Fruit fly (Drosophila melanogaster) whole organism, wandering third instar larva: ENCODE data around the gene Blos2.

Experiments used
- Abd-B ChIP-seq: fragments of >200 bp; optimal IDR thresholded peaks from 2 replicates; lab custom pipeline; 2017; ENCODE audit warnings: missing biosample characterization, missing genetic modification characterization
- CG32264 ChIP-seq: fragments of 200-800 bp; sonication (Bioruptor generic); optimal IDR thresholded peaks from 2 replicates; lab custom pipeline; 2016; ENCODE audit warnings: missing biosample characterization, missing genetic modification characterization
- CG9705 ChIP-seq: fragments of 200-800 bp; sonication (Bioruptor generic); optimal IDR thresholded peaks from 2 replicates; lab custom pipeline; 2018; ENCODE audit warnings: missing biosample characterization, mild to moderate bottlenecking, missing genetic modification characterization
- CrebA ChIP-seq: fragments of 200-800 bp; sonication (Bioruptor generic); optimal IDR thresholded peaks from 2 replicates; lab custom pipeline; 2016; ENCODE audit warnings: missing biosample characterization, mild to moderate bottlenecking, missing genetic modification characterization, borderline replicate concordance
- Dfd ChIP-seq: fragments of >200 bp; optimal IDR thresholded peaks from 2 replicates; lab custom pipeline; 2017; ENCODE audit warnings: missing biosample characterization, missing genetic modification characterization
- Dif ChIP-seq: fragments of 200-275, 200-300 bp; sonication (Bioruptor generic); optimal IDR thresholded peaks from 2 replicates; lab custom pipeline; 2018; ENCODE audit warnings: missing biosample characterization, missing genetic modification characterization; ENCODE audit not compliant: partially characterized antibody
- GATAd ChIP-seq: sonication (Bioruptor generic); optimal IDR thresholded peaks from 2 replicates; lab custom pipeline; 2016; ENCODE audit warnings: missing biosample characterization, missing genetic modification characterization
- HLH106 ChIP-seq: fragments of 200-800 bp; optimal IDR thresholded peaks from 3 replicates; lab custom pipeline; 2019; ENCODE audit warnings: missing biosample characterization, mild to moderate bottlenecking, missing genetic modification characterization, moderate library complexity
- Hnf4 ChIP-seq: fragments of 200-800 bp; sonication (Bioruptor generic); optimal IDR thresholded peaks from 2 replicates; lab custom pipeline; 2016; ENCODE audit warnings: missing biosample characterization, mild to moderate bottlenecking, missing genetic modification characterization
- Hr78 ChIP-seq: fragments of >200 bp; optimal IDR thresholded peaks from 2 replicates; lab custom pipeline; 2017; ENCODE audit warnings: missing biosample characterization, missing genetic modification characterization
- Hr83 ChIP-seq: fragments of 200-300 bp; sonication (Bioruptor generic); optimal IDR thresholded peaks from 2 replicates; lab custom pipeline; 2016; ENCODE audit warnings: missing biosample characterization, mild to moderate bottlenecking, missing genetic modification characterization, moderate library complexity; ENCODE audit not compliant: poor library complexity, severe bottlenecking
- Jra ChIP-seq: sonication (Bioruptor generic); optimal IDR thresholded peaks from 2 replicates; lab custom pipeline; 2016; ENCODE audit warnings: missing biosample characterization, missing genetic modification characterization
- Mio ChIP-seq: sonication (Bioruptor generic); optimal IDR thresholded peaks from 2 replicates; lab custom pipeline; 2016; ENCODE audit warnings: missing biosample characterization, missing genetic modification characterization
- Myc ChIP-seq: fragments of >200 bp; optimal IDR thresholded peaks from 2 replicates; lab custom pipeline; 2017
- N ChIP-seq: fragments of >200 bp; optimal IDR thresholded peaks from 2 replicates; lab custom pipeline; 2018; ENCODE audit warnings: missing biosample characterization, missing external identifiers, missing genetic modification characterization
- OdsH ChIP-seq: fragments of 200-800 bp; sonication (Bioruptor generic); optimal IDR thresholded peaks from 2 replicates; lab custom pipeline; 2016; ENCODE audit warnings: missing biosample characterization, mild to moderate bottlenecking, missing genetic modification characterization
- Rel ChIP-seq, 2 experiments: fragments of 200-800 bp; sonication (Bioruptor generic) in 1 of 2; optimal IDR thresholded peaks; 2 replicates in 1 of 2; 3 replicates in 1 of 2; lab custom pipeline; 2016 to 2019; ENCODE audit warnings: mild to moderate bottlenecking in 2 of 2, missing biosample characterization in 2 of 2, missing genetic modification characterization in 2 of 2, moderate library complexity in 1 of 2
- Sp1 ChIP-seq: fragments of 200-800 bp; sonication (Bioruptor generic); optimal IDR thresholded peaks from 3 replicates; lab custom pipeline; 2019; ENCODE audit warnings: missing biosample characterization, mild to moderate bottlenecking, missing genetic modification characterization, moderate library complexity
- Vsx2 ChIP-seq: fragments of 200-300, 225-300 bp; sonication (Bioruptor generic); optimal IDR thresholded peaks from 2 replicates; lab custom pipeline; 2018; ENCODE audit warnings: missing biosample characterization, missing genetic modification characterization; ENCODE audit not compliant: partially characterized antibody
- br ChIP-seq: fragments of 200-800 bp; sonication (Bioruptor generic); optimal IDR thresholded peaks from 2 replicates; lab custom pipeline; 2016; ENCODE audit warnings: missing biosample characterization, missing genetic modification characterization
- brk ChIP-seq: fragments of 200-800 bp; sonication (Bioruptor generic); optimal IDR thresholded peaks from 2 replicates; lab custom pipeline; 2016; ENCODE audit warnings: missing biosample characterization, mild to moderate bottlenecking, missing genetic modification characterization
- dl ChIP-seq, 2 experiments: fragments of 175-275, 200-275 bp in 1 of 2; fragments of 200-275 bp in 1 of 2; sonication (Bioruptor generic); optimal IDR thresholded peaks; lab custom pipeline; 2018; ENCODE audit warnings: mild to moderate bottlenecking in 2 of 2, missing biosample characterization in 2 of 2, missing genetic modification characterization in 2 of 2, moderate library complexity in 2 of 2; ENCODE audit not compliant: partially characterized antibody in 2 of 2, insufficient read depth in 1 of 2
- dmrt93B ChIP-seq: fragments of 200-800 bp; sonication (Bioruptor generic); optimal IDR thresholded peaks from 2 replicates; lab custom pipeline; 2018; ENCODE audit warnings: missing biosample characterization, mild to moderate bottlenecking, missing genetic modification characterization
- dsf ChIP-seq: sonication (Bioruptor generic); optimal IDR thresholded peaks from 2 replicates; lab custom pipeline; 2016; ENCODE audit warnings: missing biosample characterization, missing genetic modification characterization, borderline replicate concordance
- ey ChIP-seq: fragments of 200-800 bp; sonication (Bioruptor generic); optimal IDR thresholded peaks from 2 replicates; lab custom pipeline; 2016; ENCODE audit warnings: missing biosample characterization, missing genetic modification characterization
- foxo ChIP-seq, 2 experiments: fragments of 200-800 bp; sonication (Bioruptor generic); optimal IDR thresholded peaks; 2 replicates in 1 of 2; 3 replicates in 1 of 2; lab custom pipeline; 2016 to 2017; ENCODE audit warnings: missing biosample characterization in 2 of 2, missing genetic modification characterization in 2 of 2
- fru ChIP-seq: fragments of 200-800 bp; sonication (Bioruptor generic); optimal IDR thresholded peaks from 3 replicates; lab custom pipeline; 2016; ENCODE audit warnings: missing biosample characterization, mild to moderate bottlenecking, missing genetic modification characterization
- h ChIP-seq: fragments of 200-800 bp; sonication (Bioruptor generic); optimal IDR thresholded peaks from 3 replicates; lab custom pipeline; 2016; ENCODE audit warnings: missing biosample characterization, mild to moderate bottlenecking, missing genetic modification characterization
- jim ChIP-seq: fragments of 175-275, 200-325 bp; sonication (Bioruptor generic); optimal IDR thresholded peaks from 2 replicates; lab custom pipeline; 2016; ENCODE audit warnings: missing biosample characterization, mild to moderate bottlenecking, missing genetic modification characterization
- lola ChIP-seq: fragments of >200 bp; optimal IDR thresholded peaks from 2 replicates; lab custom pipeline; 2017; ENCODE audit warnings: missing biosample characterization, missing genetic modification characterization
- pan ChIP-seq: fragments of >200 bp; optimal IDR thresholded peaks from 2 replicates; lab custom pipeline; 2017
- psq ChIP-seq: fragments of 200-800 bp; sonication (Bioruptor generic); optimal IDR thresholded peaks from 3 replicates; lab custom pipeline; 2017; ENCODE audit warnings: missing biosample characterization, mild to moderate bottlenecking, missing genetic modification characterization, moderate library complexity
- rgr ChIP-seq: fragments of 200-800 bp; sonication (Bioruptor generic); optimal IDR thresholded peaks from 3 replicates; lab custom pipeline; 2016; ENCODE audit warnings: missing biosample characterization, mild to moderate bottlenecking, missing genetic modification characterization
- sage ChIP-seq: fragments of 200-800 bp; sonication (Bioruptor generic); optimal IDR thresholded peaks from 2 replicates; lab custom pipeline; 2016; ENCODE audit warnings: missing biosample characterization, mild to moderate bottlenecking, missing genetic modification characterization
- sv ChIP-seq: fragments of 200-800 bp; sonication (Bioruptor generic); optimal IDR thresholded peaks from 3 replicates; lab custom pipeline; 2016; ENCODE audit warnings: missing biosample characterization, missing genetic modification characterization
- tai ChIP-seq: sonication (Bioruptor generic); optimal IDR thresholded peaks from 2 replicates; lab custom pipeline; 2016; ENCODE audit warnings: missing biosample characterization, missing genetic modification characterization
- usp ChIP-seq: fragments of >200 bp; optimal IDR thresholded peaks from 2 replicates; lab custom pipeline; 2017; ENCODE audit warnings: missing biosample characterization, missing genetic modification characterization
- woc ChIP-seq: sonication (Bioruptor generic); optimal IDR thresholded peaks from 2 replicates; lab custom pipeline; 2016; ENCODE audit warnings: missing biosample characterization, mild to moderate bottlenecking, missing genetic modification characterization

The Blos2 gene

DNA sequence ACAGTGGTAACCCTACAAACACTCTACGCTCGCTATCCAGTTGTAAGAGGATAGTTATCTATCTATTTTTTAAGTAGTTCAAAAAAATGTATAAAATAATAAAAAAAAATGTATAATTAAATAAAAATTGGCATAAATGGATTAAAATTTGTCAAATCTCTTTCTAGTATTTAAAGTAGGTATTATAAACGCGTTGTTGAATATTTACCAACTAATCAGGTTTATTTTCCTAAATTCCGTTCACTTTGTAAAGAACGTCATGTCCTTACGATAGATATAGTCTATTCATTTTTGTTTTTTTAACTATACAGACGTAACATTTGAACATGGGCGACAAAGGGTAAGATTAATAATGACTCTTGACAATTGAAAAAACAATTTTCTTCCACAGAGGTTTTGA lies 34.1 kb upstream of the Blos2 start, which contains the start of gene CG32081:
Gene CG32081, plus strand, starts transcription at position 301 of the 400 bp plus-strand sequence.
- TF ChIP-seq jim (GFP tag; lab: Kevin White, UChicago) (no peak), CG9705 (no peak), Vsx2 (no peak), ey (GFP tag; lab: Kevin White, UChicago) (no peak), Hr78 (no peak), lola (GFP tag; lab: Kevin White, UChicago) (no peak), usp (no peak), N (GFP tag; lab: Kevin White, UChicago) (no peak), Dfd (no peak), h (GFP tag; lab: Kevin White, UChicago) (no peak), dsf (no peak), Myc (lab: Kevin White, UChicago) (no peak), dl (GFP tag; optimal IDR thresholded peaks at IDR 0.05; lab: Kevin White, UChicago; ENCODE audit: insufficient read depth in 1 of 2, partially characterized antibody in 2 of 2) (no peak), Jra (GFP tag; lab: Kevin White, UChicago) (no peak), woc (no peak), CG32264 (GFP tag; lab: Kevin White, UChicago) (no peak)
- TF ChIP-seq, all 38 proteins: peak for 0

DNA sequence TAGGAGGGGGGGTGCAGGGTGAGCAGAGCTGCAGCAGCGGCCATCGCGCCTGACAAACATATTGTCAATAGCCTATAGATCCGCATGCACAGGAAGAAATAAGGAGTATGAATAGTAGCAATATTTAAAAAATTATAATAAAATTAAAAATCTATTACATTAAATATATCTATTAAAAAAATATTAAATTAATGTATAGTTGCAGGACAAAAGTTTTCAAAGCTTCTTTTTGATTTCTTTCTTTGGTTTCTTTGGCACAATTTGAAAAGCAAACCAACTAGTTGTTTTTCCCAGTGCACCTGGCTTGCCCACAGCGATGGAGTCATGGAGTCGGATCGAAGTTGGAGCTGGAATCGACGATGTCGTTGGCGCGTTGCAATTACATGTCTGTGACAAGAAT lies 29.6 kb upstream of the Blos2 start:
- no peak for TF ChIP-seq sage
- TF ChIP-seq Hr78 = no peak
- TF ChIP-seq HLH106 (tag; lab: Kevin White, UChicago) = peak; percentile 6
- peak in 1 of 2 experiments; percentile 11 for TF ChIP-seq foxo (GFP tag; optimal IDR thresholded peaks at IDR 0.05; lab: Kevin White, UChicago)
- no peak for TF ChIP-seq N (GFP tag; lab: Kevin White, UChicago)

DNA sequence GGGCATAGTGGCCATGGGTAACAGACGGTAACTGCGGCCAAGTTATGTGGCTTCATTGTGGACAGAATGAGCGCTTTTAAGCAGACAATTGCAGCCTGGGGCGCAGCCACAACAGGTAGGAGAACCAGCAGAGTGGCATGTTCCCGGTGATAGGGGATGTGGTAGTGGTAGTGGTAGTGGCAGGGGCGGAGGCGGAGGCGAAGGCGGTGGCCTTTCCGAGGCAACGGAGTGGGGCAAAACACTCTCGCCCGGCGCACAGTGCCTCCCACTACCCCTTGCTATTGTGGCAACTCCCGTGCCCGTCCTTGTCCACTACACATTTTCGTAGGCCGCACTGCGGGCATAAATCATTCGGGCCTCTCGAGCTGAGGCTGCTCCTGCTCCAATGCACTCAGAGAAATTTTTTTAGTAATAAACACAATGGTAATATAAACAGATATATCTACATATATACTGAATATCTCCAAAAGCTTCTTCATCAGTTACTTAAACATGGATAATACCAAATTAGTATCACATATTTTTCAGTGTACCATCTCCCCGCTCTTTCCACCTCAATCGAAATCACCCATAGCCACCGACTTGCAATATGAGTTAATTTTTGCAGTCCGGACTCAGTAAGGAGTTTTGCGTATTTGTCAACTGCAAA lies 27.9 kb upstream of the Blos2 start:
- TF ChIP-seq jim (GFP tag; lab: Kevin White, UChicago) (no peak), N (GFP tag; lab: Kevin White, UChicago) (no peak), Abd-B (no peak), fru (peak; percentile 78), Mio (no peak), dmrt93B (peak; percentile 32), brk (GFP tag; lab: Kevin White, UChicago) (peak; percentile 72), HLH106 (tag; lab: Kevin White, UChicago) (peak; percentile 76), CG32264 (GFP tag; lab: Kevin White, UChicago) (no peak), Dfd (no peak), OdsH (GFP tag; lab: Kevin White, UChicago) (peak; percentile 70), Vsx2 (no peak), dsf (no peak), Myc (lab: Kevin White, UChicago) (no peak), woc (peak; percentile 72), tai (no peak), Rel (GFP tag; optimal IDR thresholded peaks at IDR 0.05; lab: Kevin White, UChicago) (no peak), Rel (tag; optimal IDR thresholded peaks at IDR 0.05; lab: Kevin White, UChicago) (peak; percentile 6), Sp1 (GFP tag; lab: Kevin White, UChicago) (peak; percentile 79), Hr83 (GFP tag; lab: Kevin White, UChicago) (peak; percentile 20), h (GFP tag; lab: Kevin White, UChicago) (peak; percentile 83), br (GFP tag; lab: Kevin White, UChicago) (peak; percentile 71), sage (peak; percentile 51), Dif (GFP tag; lab: Kevin White, UChicago) (no peak), psq (GFP tag; lab: Kevin White, UChicago) (peak; percentile 61), GATAd (GFP tag; lab: Kevin White, UChicago) (no peak), lola (GFP tag; lab: Kevin White, UChicago) (no peak), foxo (GFP tag; optimal IDR thresholded peaks at IDR 0.05; lab: Kevin White, UChicago) (peak in 1 of 2 experiments; percentile 72), CrebA (GFP tag; lab: Kevin White, UChicago) (no peak), CG9705 (peak; percentile 12), Jra (GFP tag; lab: Kevin White, UChicago) (peak; percentile 18), rgr (GFP tag; lab: Kevin White, UChicago) (peak; percentile 75), ey (GFP tag; lab: Kevin White, UChicago) (peak; percentile 57), dl (GFP tag; optimal IDR thresholded peaks at IDR 0.05; lab: Kevin White, UChicago; ENCODE audit: insufficient read depth in 1 of 2, partially characterized antibody in 2 of 2) (no peak), pan (no peak), sv (GFP tag; lab: Kevin White, UChicago) (no peak), Hnf4 (GFP tag; lab: Kevin White, UChicago) (peak; percentile 62), usp (no peak), Hr78 (no peak)
- TF ChIP-seq, all 38 proteins: peak for 19
